Fruit fly (Drosophila melanogaster): Measurements from ENCODE around the gene Hsc70-2.

- no peak for TF ChIP-seq brk (GFP tag; optimal IDR thresholded peaks at IDR 0.05)
- TF ChIP-seq sv (GFP tag; optimal IDR thresholded peaks at IDR 0.05): no peak
- no peak for TF ChIP-seq br (GFP tag; optimal IDR thresholded peaks at IDR 0.05)
- no peak for TF ChIP-seq Hr78 (GFP tag; optimal IDR thresholded peaks at IDR 0.05)
- TF ChIP-seq CG9705 (GFP tag; optimal IDR thresholded peaks at IDR 0.05): no peak
- TF ChIP-seq GATAd (GFP tag; optimal IDR thresholded peaks at IDR 0.05): no peak
- no peak for TF ChIP-seq Myc (optimal IDR thresholded peaks at IDR 0.05)
- no peak for TF ChIP-seq Sp1 (GFP tag; optimal IDR thresholded peaks at IDR 0.05)
- TF ChIP-seq Hr83 (GFP tag; optimal IDR thresholded peaks at IDR 0.05; ENCODE audit: poor library complexity, severe bottlenecking): peak; percentile 74
Observed at dm6 chr3R:13051942-13052693, 7.6 kb downstream of the Hsc70-2 start, which contains the start of gene pic.

Data from whole organism, wandering third instar larva.